Fruit fly (Drosophila melanogaster): ENCODE measurements around the gene CG43102.

CG43102 gene

dm6 chr3R:17794335-17795074, at the start of gene CG43102 (continued):
- peak; percentile 9 for TF ChIP-seq cwo (GFP tag; optimal IDR thresholded peaks at IDR 0.05)
- TF ChIP-seq Dfd (GFP tag; optimal IDR thresholded peaks at IDR 0.05): no peak
- TF ChIP-seq ranshi (GFP tag; IDR thresholded peaks at IDR 0.05): peak; percentile 66
- TF ChIP-seq CG30020 (tag; optimal IDR thresholded peaks at IDR 0.05): peak; percentile 60
- peak; percentile 83 for TF ChIP-seq Rfx (GFP tag; IDR thresholded peaks at IDR 0.05)
- TF ChIP-seq fd96Cb (tag; optimal IDR thresholded peaks at IDR 0.05): peak; percentile 49
- no peak for TF ChIP-seq CG2202 (tag; optimal IDR thresholded peaks at IDR 0.05)
- TF ChIP-seq Bteb2 (GFP tag; optimal IDR thresholded peaks at IDR 0.05): peak; percentile 12
- peak; percentile 31 for TF ChIP-seq Vsx1 (GFP tag; optimal IDR thresholded peaks at IDR 0.05)
- TF ChIP-seq Fer3 (tag; optimal IDR thresholded peaks at IDR 0.05): peak; percentile 74
- peak; percentile 46 for TF ChIP-seq CTCF (GFP tag; optimal IDR thresholded peaks at IDR 0.05)
- peak; percentile 72 for TF ChIP-seq Dbx (GFP tag; IDR thresholded peaks at IDR 0.05)
- peak; percentile 65; the same call in 1 of the 2 replicates for TF ChIP-seq CG11696 (GFP tag; IDR thresholded peaks at IDR 0.05)
- peak; percentile 51 for TF ChIP-seq CG13894 (tag; optimal IDR thresholded peaks at IDR 0.05)
- no peak for TF ChIP-seq dan (GFP tag; IDR thresholded peaks at IDR 0.05)
- TF ChIP-seq B-H2 (GFP tag; optimal IDR thresholded peaks at IDR 0.05): peak; percentile 58
- TF ChIP-seq br (optimal IDR thresholded peaks at IDR 0.05): no peak
- peak; percentile 47; the same call in 1 of the 2 replicates for TF ChIP-seq CG43689 (GFP tag; IDR thresholded peaks at IDR 0.05)
- TF ChIP-seq HLHmδ (GFP tag; optimal IDR thresholded peaks at IDR 0.05): peak; percentile 13
- TF ChIP-seq Antp (GFP tag; optimal IDR thresholded peaks at IDR 0.05): peak; percentile 35
- no peak for TF ChIP-seq CG11398 (GFP tag; optimal IDR thresholded peaks at IDR 0.05)
- TF ChIP-seq Hsf (GFP tag; optimal IDR thresholded peaks at IDR 0.05): peak; percentile 52
- TF ChIP-seq CG2889 (GFP tag; IDR thresholded peaks at IDR 0.05): peak; percentile 56; the same call in 2 of the 3 replicates
- peak; percentile 59 for TF ChIP-seq CG32767 (GFP tag; IDR thresholded peaks at IDR 0.05)
- TF ChIP-seq fu2 (GFP tag; optimal IDR thresholded peaks at IDR 0.05): no peak
- TF ChIP-seq Pdp1 (GFP tag; optimal IDR thresholded peaks at IDR 0.05): peak; percentile 48 to 58
- peak; percentile 57 for TF ChIP-seq CG14050 (GFP tag; IDR thresholded peaks at IDR 0.05)
- TF ChIP-seq onecut (GFP tag; IDR thresholded peaks at IDR 0.05): peak; percentile 57
- no peak for TF ChIP-seq cg (GFP tag; optimal IDR thresholded peaks at IDR 0.05)
- TF ChIP-seq Ssrp (tag; optimal IDR thresholded peaks at IDR 0.05): peak; percentile 32
- TF ChIP-seq CG9609 (GFP tag; optimal IDR thresholded peaks at IDR 0.05): peak; percentile 45
- TF ChIP-seq knrl (GFP tag; IDR thresholded peaks at IDR 0.05; ENCODE audit: partially characterized antibody): peak; percentile 73; the same call in 2 of the 3 replicates
- TF ChIP-seq CG3995 (GFP tag; optimal IDR thresholded peaks at IDR 0.05): peak; percentile 39
- TF ChIP-seq Xrp1 (GFP tag; IDR thresholded peaks at IDR 0.05): peak; percentile 71
- no peak for TF ChIP-seq ro (GFP tag; IDR thresholded peaks at IDR 0.05)
- TF ChIP-seq tup (GFP tag; optimal IDR thresholded peaks at IDR 0.05): peak; percentile 28
- no peak for TF ChIP-seq Stat92E (GFP tag; optimal IDR thresholded peaks at IDR 0.05)
- TF ChIP-seq Poxn (GFP tag; IDR thresholded peaks at IDR 0.05): no peak
- TF ChIP-seq ken (GFP tag; IDR thresholded peaks at IDR 0.05): peak; percentile 72
- TF ChIP-seq CG9437 (GFP tag; optimal IDR thresholded peaks at IDR 0.05): peak; percentile 59
- no peak for TF ChIP-seq cad (GFP tag; optimal IDR thresholded peaks at IDR 0.05)
- TF ChIP-seq CG15073 (GFP tag; optimal IDR thresholded peaks at IDR 0.05): no peak
- peak; percentile 74 for TF ChIP-seq unpg (GFP tag; optimal IDR thresholded peaks at IDR 0.05)
- TF ChIP-seq ewg (GFP tag; optimal IDR thresholded peaks at IDR 0.05): no peak
- no peak for TF ChIP-seq seq (GFP tag; IDR thresholded peaks at IDR 0.05)
- no peak; the same call in 2 of the 3 replicates for TF ChIP-seq croc (GFP tag; conservative IDR thresholded peaks at IDR 0.05)
- no peak for TF ChIP-seq Doc2 (GFP tag; IDR thresholded peaks at IDR 0.05)
- peak; percentile 84 for TF ChIP-seq CG9932 (GFP tag; IDR thresholded peaks at IDR 0.05)
- peak; percentile 66 for TF ChIP-seq amos (GFP tag; IDR thresholded peaks at IDR 0.05; ENCODE audit: partially characterized antibody)
- no peak for TF ChIP-seq btn (GFP tag; optimal IDR thresholded peaks at IDR 0.05)
- no peak for TF ChIP-seq pros (GFP tag; optimal IDR thresholded peaks at IDR 0.05)

Data from whole organism, embryonic.